Worm (Caenorhabditis elegans) whole organism, mixed stage, embryonic: ENCODE results near the gene Y73F4A.1.

ENCODE experiments used
- elt-1 ChIP-seq: sonication (generic microtip); optimal IDR thresholded peaks from 2 replicates; lab custom pipeline; 2017; ENCODE audit warnings: missing genetic modification characterization, mild to moderate bottlenecking, missing compliant biosample characterization, antibody characterized with exemption, moderate library complexity, borderline replicate concordance; ENCODE audit not compliant: insufficient read depth
- nhr-28 ChIP-seq: fragments of 150-350 bp; optimal IDR thresholded peaks from 2 replicates; lab custom pipeline; 2014; ENCODE audit warnings: missing biosample characterization, missing genetic modification characterization
- unc-62 ChIP-seq: fragments of 150-350 bp; optimal IDR thresholded peaks from 2 replicates; lab custom pipeline; 2014; ENCODE audit warnings: missing biosample characterization, missing genetic modification reagents, missing genetic modification characterization

DNA sequence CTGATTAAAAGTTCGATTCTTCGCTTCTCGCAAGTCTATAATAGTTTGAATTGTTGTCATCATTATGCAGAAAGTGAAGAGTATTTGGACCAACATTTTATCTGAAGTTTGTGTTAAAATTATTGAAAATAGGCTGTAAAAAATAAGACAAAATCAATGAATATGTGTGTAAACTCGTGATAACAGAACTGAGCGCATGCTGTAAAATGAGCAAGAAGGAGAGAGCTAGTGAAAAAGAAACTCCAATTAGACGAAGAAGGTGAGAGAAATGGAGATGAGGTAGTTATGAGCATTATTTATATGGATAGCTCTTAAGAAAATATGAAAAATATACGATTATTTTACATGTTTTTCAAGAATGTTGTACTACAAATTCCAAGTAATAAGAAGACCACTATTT is 24.3 kb downstream of the Y73F4A.1 start, which contains the start of gene C53D6.4:
- no peak for TF ChIP-seq unc-62 (GFP tag; lab: Kevin White, UChicago)
- TF ChIP-seq nhr-28 (tag; lab: Kevin White, UChicago), result no peak
- no peak for TF ChIP-seq elt-1 (tag; lab: Kevin White, UChicago)
